Fruit fly (Drosophila melanogaster): ENCODE measurements around the gene CG32354.

Gene CG32354

dm6 chr3L:8383968-8384367 lies 38.0 kb downstream of the CG32354 start:
- peak; percentile 32 for TF ChIP-seq CG8301 (tag; optimal IDR thresholded peaks at IDR 0.05)
- TF ChIP-seq CG34367 (tag; optimal IDR thresholded peaks at IDR 0.05) = no peak
- TF ChIP-seq CG8159 (tag; optimal IDR thresholded peaks at IDR 0.05) = no peak
- no peak for TF ChIP-seq gl (tag; optimal IDR thresholded peaks at IDR 0.05)
- peak; percentile 21 for TF ChIP-seq CG14655 (GFP tag; optimal IDR thresholded peaks at IDR 0.05)
- TF ChIP-seq Ets98B (GFP tag; IDR thresholded peaks at IDR 0.05) = 0 out of 2 replicates have a peak, but pooled peaks have one; percentile 14
- no peak for TF ChIP-seq CG9948 (tag; optimal IDR thresholded peaks at IDR 0.05)
- no peak for TF ChIP-seq EcR (GFP tag; optimal IDR thresholded peaks at IDR 0.05)
- TF ChIP-seq CG4496 (GFP tag; IDR thresholded peaks at IDR 0.05) = no peak
- TF ChIP-seq Pif1A (GFP tag; optimal IDR thresholded peaks at IDR 0.05) = peak; percentile 43
- TF ChIP-seq CG17806 (tag; optimal IDR thresholded peaks at IDR 0.05) = no peak
- no peak for TF ChIP-seq Snoo (tag; optimal IDR thresholded peaks at IDR 0.05)
- TF ChIP-seq CG32121 (GFP tag; IDR thresholded peaks at IDR 0.05) = no peak
- peak; percentile 12 for TF ChIP-seq Pif1B (GFP tag; optimal IDR thresholded peaks at IDR 0.05)
- TF ChIP-seq CG13204 (GFP tag; optimal IDR thresholded peaks at IDR 0.05) = no peak
- TF ChIP-seq rn (GFP tag; IDR thresholded peaks at IDR 0.05) = no peak
- TF ChIP-seq CG10348 (GFP tag; IDR thresholded peaks at IDR 0.05) = 0 out of 2 replicates have a peak, but pooled peaks have one; percentile 13
- peak; percentile 30; the same call in 1 of the 3 replicates for TF ChIP-seq fd96Ca (GFP tag; IDR thresholded peaks at IDR 0.05)
- TF ChIP-seq CG12605 (GFP tag; IDR thresholded peaks at IDR 0.05) = no peak
- no peak for TF ChIP-seq D1 (tag; optimal IDR thresholded peaks at IDR 0.05)
- no peak for TF ChIP-seq CG15710 (tag; optimal IDR thresholded peaks at IDR 0.05)

- no peak for TF ChIP-seq CG8301 (tag; optimal IDR thresholded peaks at IDR 0.05)
- TF ChIP-seq Pif1A (GFP tag; optimal IDR thresholded peaks at IDR 0.05) = no peak
- no peak for TF ChIP-seq CG12605 (GFP tag; IDR thresholded peaks at IDR 0.05)
- TF ChIP-seq CG8159 (tag; optimal IDR thresholded peaks at IDR 0.05) = no peak
- TF ChIP-seq D1 (tag; optimal IDR thresholded peaks at IDR 0.05) = no peak
- no peak for TF ChIP-seq Snoo (tag; optimal IDR thresholded peaks at IDR 0.05)
- TF ChIP-seq Pif1B (GFP tag; optimal IDR thresholded peaks at IDR 0.05) = no peak
- no peak for TF ChIP-seq CG10348 (GFP tag; IDR thresholded peaks at IDR 0.05)
- no peak for TF ChIP-seq CG14655 (GFP tag; optimal IDR thresholded peaks at IDR 0.05)
- no peak for TF ChIP-seq CG15710 (tag; optimal IDR thresholded peaks at IDR 0.05)
- no peak for TF ChIP-seq CG9948 (tag; optimal IDR thresholded peaks at IDR 0.05)
- no peak for TF ChIP-seq CG4496 (GFP tag; IDR thresholded peaks at IDR 0.05)
- no peak for TF ChIP-seq CG17806 (tag; optimal IDR thresholded peaks at IDR 0.05)
- TF ChIP-seq CG13204 (GFP tag; optimal IDR thresholded peaks at IDR 0.05) = no peak
- no peak for TF ChIP-seq CG34367 (tag; optimal IDR thresholded peaks at IDR 0.05)
- TF ChIP-seq gl (tag; optimal IDR thresholded peaks at IDR 0.05) = no peak
- no peak for TF ChIP-seq rn (GFP tag; IDR thresholded peaks at IDR 0.05)
- TF ChIP-seq fd96Ca (GFP tag; IDR thresholded peaks at IDR 0.05) = no peak
- TF ChIP-seq Ets98B (GFP tag; IDR thresholded peaks at IDR 0.05) = no peak
These were observed 42.8 kb downstream of the CG32354 start for dm6 chr3L:8379161-8379560.

- no peak for TF ChIP-seq CG8159 (tag; optimal IDR thresholded peaks at IDR 0.05)
- no peak for TF ChIP-seq fd96Ca (GFP tag; IDR thresholded peaks at IDR 0.05)
- TF ChIP-seq Snoo (tag; optimal IDR thresholded peaks at IDR 0.05) = no peak
- TF ChIP-seq CG12605 (GFP tag; IDR thresholded peaks at IDR 0.05) = no peak
- no peak for TF ChIP-seq Ets98B (GFP tag; IDR thresholded peaks at IDR 0.05)
- no peak for TF ChIP-seq CG32121 (GFP tag; IDR thresholded peaks at IDR 0.05)
- no peak for TF ChIP-seq gl (tag; optimal IDR thresholded peaks at IDR 0.05)
These were observed 47.9 kb downstream of the CG32354 start for dm6 chr3L:8374107-8374506.

- TF ChIP-seq CG13204 (GFP tag; optimal IDR thresholded peaks at IDR 0.05) (peak; percentile 35), Pif1B (GFP tag; optimal IDR thresholded peaks at IDR 0.05) (no peak), CG8301 (tag; optimal IDR thresholded peaks at IDR 0.05) (no peak)
These were observed 50.0 kb downstream of the CG32354 start, which contains the start of gene ImpE1 for dm6 chr3L:8372035-8372434. Gene ImpE1 (plus strand): TSS chr3L:8372405.

dm6 chr3L:8371538-8371937 lies 50.5 kb downstream of the CG32354 start:
- no peak for TF ChIP-seq CG12605 (GFP tag; IDR thresholded peaks at IDR 0.05)
- peak; percentile 1 for TF ChIP-seq CG14655 (GFP tag; optimal IDR thresholded peaks at IDR 0.05)

- TF ChIP-seq CG12605 (GFP tag; IDR thresholded peaks at IDR 0.05) = no peak
- TF ChIP-seq gl (tag; optimal IDR thresholded peaks at IDR 0.05) = no peak
- no peak for TF ChIP-seq fd96Ca (GFP tag; IDR thresholded peaks at IDR 0.05)
- peak; percentile 64 for TF ChIP-seq Snoo (tag; optimal IDR thresholded peaks at IDR 0.05)
- TF ChIP-seq CG17806 (tag; optimal IDR thresholded peaks at IDR 0.05) = no peak
- no peak for TF ChIP-seq D1 (tag; optimal IDR thresholded peaks at IDR 0.05)
These were observed 51.1 kb downstream of the CG32354 start for dm6 chr3L:8370922-8371321.

- TF ChIP-seq CG17806 (tag; optimal IDR thresholded peaks at IDR 0.05) (no peak), CG9948 (tag; optimal IDR thresholded peaks at IDR 0.05) (no peak), Ets98B (GFP tag; IDR thresholded peaks at IDR 0.05) (no peak), gl (tag; optimal IDR thresholded peaks at IDR 0.05) (no peak), CG10348 (GFP tag; IDR thresholded peaks at IDR 0.05) (no peak), CG8301 (tag; optimal IDR thresholded peaks at IDR 0.05) (no peak), rn (GFP tag; IDR thresholded peaks at IDR 0.05) (no peak), D1 (tag; optimal IDR thresholded peaks at IDR 0.05) (no peak), Pif1A (GFP tag; optimal IDR thresholded peaks at IDR 0.05) (no peak), CG32121 (GFP tag; IDR thresholded peaks at IDR 0.05) (no peak), CG14655 (GFP tag; optimal IDR thresholded peaks at IDR 0.05) (no peak), CG13204 (GFP tag; optimal IDR thresholded peaks at IDR 0.05) (no peak), CG8159 (tag; optimal IDR thresholded peaks at IDR 0.05) (no peak), CG15710 (tag; optimal IDR thresholded peaks at IDR 0.05) (no peak), Pif1B (GFP tag; optimal IDR thresholded peaks at IDR 0.05) (no peak)
These were observed 52.5 kb downstream of the CG32354 start for dm6 chr3L:8369456-8369855.

Measured in whole organism, pupa.